Worm (Caenorhabditis elegans) whole organism, late embryonic: ENCODE data around the gene srd-46.
A peak's percentile ranks its signal among the peaks of the same experiment; 100 is the strongest.

Experiments
- C08G9.2 ChIP-seq: sonication (generic microtip); optimal IDR thresholded peaks from 2 replicates; lab custom pipeline; 2016; ENCODE audit warnings: mild to moderate bottlenecking, missing genetic modification characterization, moderate library complexity, missing compliant biosample characterization
- C38D4.7 ChIP-seq: fragments of 200-800 bp; sonication (Bioruptor generic); optimal IDR thresholded peaks from 2 replicates; lab custom pipeline; 2018; ENCODE audit warnings: mild to moderate bottlenecking, missing genetic modification characterization, moderate library complexity, missing compliant biosample characterization
- F13H6.1 ChIP-seq: sonication (generic microtip); optimal IDR thresholded peaks from 2 replicates; lab custom pipeline; 2016; ENCODE audit warnings: missing genetic modification characterization, missing compliant biosample characterization
- K02D7.2 ChIP-seq: sonication (generic microtip); optimal IDR thresholded peaks from 2 replicates; lab custom pipeline; 2017; ENCODE audit warnings: mild to moderate bottlenecking, missing genetic modification characterization, missing compliant biosample characterization
- T23F11.4 ChIP-seq: fragments of 200-800 bp; sonication (Bioruptor generic); optimal IDR thresholded peaks from 2 replicates; lab custom pipeline; 2018; ENCODE audit warnings: mild to moderate bottlenecking, missing genetic modification characterization, missing compliant biosample characterization
- Y22D7AL.16 ChIP-seq: sonication (generic microtip); optimal IDR thresholded peaks from 2 replicates; lab custom pipeline; 2016; ENCODE audit warnings: missing genetic modification characterization, missing compliant biosample characterization
- ahr-1 ChIP-seq: sonication (generic microtip); optimal IDR thresholded peaks from 2 replicates; lab custom pipeline; 2016; ENCODE audit warnings: missing genetic modification characterization, missing compliant biosample characterization
- ama-1 ChIP-seq: fragments of 150-350 bp; optimal IDR thresholded peaks from 2 replicates; lab custom pipeline; 2014
- ceh-14 ChIP-seq: sonication (generic microtip); optimal IDR thresholded peaks from 2 replicates; lab custom pipeline; 2016; ENCODE audit warnings: missing genotype, missing genetic modification characterization, missing compliant biosample characterization
- ceh-18 ChIP-seq: sonication (generic microtip); optimal IDR thresholded peaks from 2 replicates; lab custom pipeline; 2016; ENCODE audit warnings: missing genetic modification characterization, missing compliant biosample characterization
- ceh-19 ChIP-seq: fragments of 200-800 bp; sonication (Bioruptor generic); optimal IDR thresholded peaks from 2 replicates; lab custom pipeline; 2018; ENCODE audit warnings: mild to moderate bottlenecking, missing genetic modification characterization, missing compliant biosample characterization
- ceh-22 ChIP-seq: sonication (generic microtip); optimal IDR thresholded peaks from 2 replicates; lab custom pipeline; 2017; ENCODE audit warnings: missing biosample characterization, missing genetic modification characterization
- ceh-24 ChIP-seq: sonication (generic microtip); optimal IDR thresholded peaks from 2 replicates; lab custom pipeline; 2016; ENCODE audit warnings: mild to moderate bottlenecking, missing genetic modification characterization, missing compliant biosample characterization
- ceh-31 ChIP-seq: sonication (generic microtip); optimal IDR thresholded peaks from 2 replicates; lab custom pipeline; 2016; ENCODE audit warnings: missing genetic modification characterization, missing compliant biosample characterization
- ceh-34 ChIP-seq: sonication (generic microtip); optimal IDR thresholded peaks from 2 replicates; lab custom pipeline; 2016; ENCODE audit warnings: mild to moderate bottlenecking, missing genetic modification characterization, missing compliant biosample characterization
- ceh-45 ChIP-seq: fragments of 200-800 bp; sonication (Bioruptor generic); IDR thresholded peaks from 2 replicates; pipeline ENCODE4 v1.3.6; 2022; ENCODE audit warnings: missing genetic modification reagents, missing genetic modification characterization, missing compliant biosample characterization
- ceh-48 ChIP-seq: sonication (generic microtip); optimal IDR thresholded peaks from 2 replicates; lab custom pipeline; 2016; ENCODE audit warnings: missing genetic modification characterization, inconsistent platforms, missing compliant biosample characterization
- ceh-6 ChIP-seq: fragments of 200-800 bp; sonication (Bioruptor generic); optimal IDR thresholded peaks from 2 replicates; lab custom pipeline; 2018; ENCODE audit warnings: mild to moderate bottlenecking, missing genetic modification characterization, missing compliant biosample characterization
- ceh-9 ChIP-seq: sonication (generic microtip); optimal IDR thresholded peaks from 2 replicates; lab custom pipeline; 2016; ENCODE audit warnings: mild to moderate bottlenecking, missing genetic modification characterization, inconsistent platforms, missing compliant biosample characterization
- che-1 ChIP-seq: sonication (generic microtip); optimal IDR thresholded peaks from 2 replicates; lab custom pipeline; 2016; ENCODE audit warnings: mild to moderate bottlenecking, missing genetic modification characterization, missing compliant biosample characterization
- dmd-4 ChIP-seq: sonication (generic microtip); optimal IDR thresholded peaks from 2 replicates; lab custom pipeline; 2016; ENCODE audit warnings: borderline replicate concordance, missing genetic modification characterization, missing compliant biosample characterization
- dve-1 ChIP-seq: sonication (generic microtip); optimal IDR thresholded peaks from 2 replicates; lab custom pipeline; 2017; ENCODE audit warnings: antibody characterized with exemption, mild to moderate bottlenecking, missing genetic modification characterization, missing compliant biosample characterization
- elt-4 ChIP-seq: sonication (generic microtip); optimal IDR thresholded peaks from 2 replicates; lab custom pipeline; 2016; ENCODE audit warnings: missing genetic modification characterization, missing compliant biosample characterization
- ets-4 ChIP-seq: sonication (generic microtip); optimal IDR thresholded peaks from 2 replicates; lab custom pipeline; 2016; ENCODE audit warnings: missing genetic modification characterization, missing compliant biosample characterization
- eyg-1 ChIP-seq: sonication (generic microtip); optimal IDR thresholded peaks from 2 replicates; lab custom pipeline; 2016; ENCODE audit warnings: missing genotype, missing genetic modification characterization, missing compliant biosample characterization
- fkh-10 ChIP-seq: fragments of 150-350 bp; optimal IDR thresholded peaks from 2 replicates; lab custom pipeline; 2014; ENCODE audit warnings: missing biosample characterization, missing genetic modification reagents, missing genetic modification characterization
- fkh-6 ChIP-seq: sonication (generic microtip); optimal IDR thresholded peaks from 2 replicates; lab custom pipeline; 2016; ENCODE audit warnings: missing genetic modification characterization, missing compliant biosample characterization
- hlh-13 ChIP-seq: fragments of 200-800 bp; sonication (Bioruptor generic); optimal IDR thresholded peaks from 2 replicates; lab custom pipeline; 2018; ENCODE audit warnings: mild to moderate bottlenecking, missing genetic modification characterization, missing compliant biosample characterization
- hlh-6 ChIP-seq: sonication (generic microtip); optimal IDR thresholded peaks from 2 replicates; lab custom pipeline; 2016; ENCODE audit warnings: missing genotype, missing genetic modification characterization, missing compliant biosample characterization
- hlh-8 ChIP-seq: sonication (generic microtip); optimal IDR thresholded peaks from 2 replicates; lab custom pipeline; 2016; ENCODE audit warnings: missing genotype, missing genetic modification characterization, missing compliant biosample characterization
- lin-11 ChIP-seq: fragments of 200-800 bp; sonication (Bioruptor generic); optimal IDR thresholded peaks from 2 replicates; lab custom pipeline; 2018; ENCODE audit warnings: mild to moderate bottlenecking, missing genetic modification characterization, missing compliant biosample characterization
- madf-2 ChIP-seq: sonication (generic microtip); optimal IDR thresholded peaks from 2 replicates; lab custom pipeline; 2017; ENCODE audit warnings: missing genetic modification characterization, missing compliant biosample characterization
- nfya-1 ChIP-seq: sonication (generic microtip); optimal IDR thresholded peaks from 2 replicates; lab custom pipeline; 2017; ENCODE audit warnings: missing genetic modification characterization, mild to moderate bottlenecking, missing compliant biosample characterization, antibody characterized with exemption, moderate library complexity
- nhr-232 ChIP-seq: sonication (generic microtip); optimal IDR thresholded peaks from 2 replicates; lab custom pipeline; 2016; ENCODE audit warnings: missing genetic modification characterization, missing compliant biosample characterization
- odd-2 ChIP-seq: sonication (generic microtip); optimal IDR thresholded peaks from 2 replicates; lab custom pipeline; 2017; ENCODE audit warnings: antibody characterized with exemption, mild to moderate bottlenecking, missing genetic modification characterization, missing compliant biosample characterization
- pat-9 ChIP-seq: fragments of 200-800 bp; sonication (Bioruptor generic); optimal IDR thresholded peaks from 2 replicates; lab custom pipeline; 2018; ENCODE audit warnings: mild to moderate bottlenecking, missing genetic modification characterization, moderate library complexity, missing compliant biosample characterization
- pax-1 ChIP-seq: fragments of 150-350 bp; optimal IDR thresholded peaks from 2 replicates; lab custom pipeline; 2014; ENCODE audit warnings: missing biosample characterization, missing genetic modification characterization
- pha-2 ChIP-seq: sonication (generic microtip); optimal IDR thresholded peaks from 2 replicates; lab custom pipeline; 2017; ENCODE audit warnings: mild to moderate bottlenecking, missing genetic modification characterization, missing compliant biosample characterization
- pqm-1 ChIP-seq: sonication (generic microtip); optimal IDR thresholded peaks from 2 replicates; lab custom pipeline; 2016; ENCODE audit warnings: missing genetic modification characterization, missing compliant biosample characterization
- ref-2 ChIP-seq: sonication (generic microtip); optimal IDR thresholded peaks from 2 replicates; lab custom pipeline; 2016; ENCODE audit warnings: missing genetic modification characterization, missing compliant biosample characterization
- rnt-1 ChIP-seq: sonication (generic microtip); optimal IDR thresholded peaks from 2 replicates; lab custom pipeline; 2016; ENCODE audit warnings: missing genetic modification characterization, missing compliant biosample characterization
- sox-2 ChIP-seq: fragments of 200-800 bp; sonication (Bioruptor generic); IDR thresholded peaks from 2 replicates; pipeline ENCODE4 v1.3.6; 2022; ENCODE audit warnings: missing genetic modification reagents, missing genetic modification characterization, missing compliant biosample characterization
- sox-4 ChIP-seq: sonication (generic microtip); optimal IDR thresholded peaks from 2 replicates; lab custom pipeline; 2017; ENCODE audit warnings: mild to moderate bottlenecking, missing genetic modification characterization, inconsistent platforms, missing compliant biosample characterization
- syd-9 ChIP-seq: sonication (generic microtip); optimal IDR thresholded peaks from 2 replicates; lab custom pipeline; 2016; ENCODE audit warnings: mild to moderate bottlenecking, missing genetic modification characterization, moderate library complexity, missing compliant biosample characterization
- ttx-3 ChIP-seq: sonication (generic microtip); optimal IDR thresholded peaks from 2 replicates; lab custom pipeline; 2016; ENCODE audit warnings: missing genetic modification reagents, missing genetic modification characterization, missing compliant biosample characterization
- unc-3 ChIP-seq, 2 experiments: fragments of 200-800 bp in 1 of 2; sonication (Bioruptor generic) in 1 of 2; sonication (generic microtip) in 1 of 2; conservative IDR thresholded peaks in 1 of 2; optimal IDR thresholded peaks in 1 of 2; 2 replicates each; pipeline versions ENCODE4 v1.3.6 to Lab custom; 2016 to 2022; ENCODE audit warnings: missing compliant biosample characterization in 2 of 2, missing genetic modification characterization in 2 of 2, missing genetic modification reagents in 1 of 2
- unc-86 ChIP-seq: sonication (generic microtip); optimal IDR thresholded peaks from 2 replicates; lab custom pipeline; 2016; ENCODE audit warnings: missing genetic modification characterization, missing compliant biosample characterization
- zip-5 ChIP-seq: sonication (generic microtip); optimal IDR thresholded peaks from 2 replicates; lab custom pipeline; 2016; ENCODE audit warnings: missing genetic modification characterization, missing compliant biosample characterization

The srd-46 gene

ce11 chrX:12364804-12365203 is 32.9 kb downstream of the srd-46 start, which contains the start of gene F19H6.5:
Gene F19H6.5, minus strand, starts transcription at chrX:12364904.
- TF ChIP-seq unc-86 (tag; lab: Kevin White, UChicago) (no peak), dve-1 (tag; lab: Kevin White, UChicago) (no peak), pat-9 (tag; lab: Kevin White, UChicago) (no peak), nfya-1 (tag; lab: Kevin White, UChicago) (no peak), ceh-9 (tag; lab: Kevin White, UChicago) (no peak), dmd-4 (tag; lab: Kevin White, UChicago) (no peak), syd-9 (tag; lab: Kevin White, UChicago) (no peak), ahr-1 (tag; lab: Kevin White, UChicago) (no peak), T23F11.4 (GFP tag; lab: Kevin White, UChicago) (no peak), ceh-31 (tag; lab: Kevin White, UChicago) (no peak), nhr-232 (tag; lab: Kevin White, UChicago) (no peak), ama-1 (no peak), fkh-6 (tag; lab: Kevin White, UChicago) (no peak), F13H6.1 (tag; lab: Kevin White, UChicago) (no peak), ets-4 (tag; lab: Kevin White, UChicago) (no peak), sox-4 (tag; lab: Kevin White, UChicago) (no peak), zip-5 (tag; lab: Kevin White, UChicago) (no peak), K02D7.2 (tag; lab: Kevin White, UChicago) (no peak)
- TF ChIP-seq, all 69 proteins: peak for 0

- TF ChIP-seq ref-2 (tag; lab: Kevin White, UChicago) = no peak
- no peak for TF ChIP-seq hlh-6 (tag; lab: Kevin White, UChicago)
- TF ChIP-seq dve-1 (tag; lab: Kevin White, UChicago) = no peak
- no peak for TF ChIP-seq elt-4
- TF ChIP-seq F13H6.1 (tag; lab: Kevin White, UChicago) = no peak
- no peak for TF ChIP-seq ceh-14 (tag; lab: Kevin White, UChicago)
- no peak for TF ChIP-seq ceh-45
- no peak for TF ChIP-seq pqm-1 (tag; lab: Kevin White, UChicago)
- TF ChIP-seq pha-2 (tag; lab: Kevin White, UChicago) = no peak
- no peak for TF ChIP-seq ceh-24 (tag; lab: Kevin White, UChicago)
- TF ChIP-seq odd-2 (tag; lab: Kevin White, UChicago) = no peak
Measured at ce11 chrX:12365388-12365787, 33.5 kb downstream of the srd-46 start, which contains the start of gene F19H6.4. Gene F19H6.4, plus strand, starts transcription at chrX:12365688.

- TF ChIP-seq C08G9.2 (peak; percentile 53), ttx-3 (peak; percentile 57), ceh-34 (tag; lab: Kevin White, UChicago) (peak; percentile 38), madf-2 (no peak), pax-1 (no peak), K02D7.2 (tag; lab: Kevin White, UChicago) (peak; percentile 26), C38D4.7 (GFP tag; lab: Kevin White, UChicago) (peak; percentile 20), fkh-10 (GFP tag; lab: Kevin White, UChicago) (peak; percentile 56), eyg-1 (tag; lab: Kevin White, UChicago) (no peak), ceh-19 (GFP tag; lab: Kevin White, UChicago) (peak; percentile 32), ceh-18 (tag; lab: Kevin White, UChicago) (peak; percentile 56), ceh-48 (tag; lab: Kevin White, UChicago) (peak; percentile 27), rnt-1 (tag; lab: Kevin White, UChicago) (peak; percentile 53), hlh-13 (GFP tag; lab: Kevin White, UChicago) (no peak), unc-3 (GFP tag; conservative IDR thresholded peaks at IDR 0.05; lab: Robert Waterston, UW) (no peak), unc-3 (tag; optimal IDR thresholded peaks at IDR 0.05; lab: Kevin White, UChicago) (peak; percentile 34), nhr-232 (tag; lab: Kevin White, UChicago) (peak; percentile 43), dve-1 (tag; lab: Kevin White, UChicago) (no peak), hlh-8 (no peak), ceh-45 (no peak), sox-4 (tag; lab: Kevin White, UChicago) (peak; percentile 40), Y22D7AL.16 (tag; lab: Kevin White, UChicago) (peak; percentile 29), ref-2 (tag; lab: Kevin White, UChicago) (peak; percentile 21), sox-2 (GFP tag; lab: Robert Waterston, UW) (peak; percentile 33; the same call in 1 of the 2 replicates), ceh-6 (GFP tag; lab: Kevin White, UChicago) (peak; percentile 71), nfya-1 (tag; lab: Kevin White, UChicago) (peak; percentile 38), ceh-22 (no peak), T23F11.4 (GFP tag; lab: Kevin White, UChicago) (peak; percentile 32), lin-11 (tag; lab: Kevin White, UChicago) (peak; percentile 47), che-1 (peak; percentile 56)
Measured at ce11 chrX:12367498-12367897, 35.6 kb downstream of the srd-46 start.
